Worm (Caenorhabditis elegans) whole organism, young adult: ENCODE results near the gene C10C6.3.

Source experiments
- ccch-3 ChIP-seq: fragments of 200-800 bp; sonication (Bioruptor generic); optimal IDR thresholded peaks from 2 replicates; lab custom pipeline; 2018; ENCODE audit warnings: mild to moderate bottlenecking, missing genetic modification characterization, missing compliant biosample characterization
- ceh-79 ChIP-seq: sonication (generic microtip); optimal IDR thresholded peaks from 2 replicates; lab custom pipeline; 2017; ENCODE audit warnings: mild to moderate bottlenecking, missing genetic modification characterization, missing compliant biosample characterization
- fkh-3 ChIP-seq: sonication (generic microtip); optimal IDR thresholded peaks from 2 replicates; lab custom pipeline; 2016; ENCODE audit warnings: mild to moderate bottlenecking, missing genetic modification characterization, missing compliant biosample characterization

ce11 chrIV:11459684-11460083 is 5.3 kb downstream of the C10C6.3 start, which contains the start of gene npr-3:
- TF ChIP-seq fkh-3 (tag; lab: Kevin White, UChicago) (no peak), ccch-3 (GFP tag; lab: Kevin White, UChicago) (no peak), ceh-79 (tag; lab: Kevin White, UChicago) (no peak)
